Worm (Caenorhabditis elegans): ENCODE results near the gene R144.6.
A peak's percentile ranks its signal among the peaks of the same experiment; 100 is the strongest.

Gene R144.6

ce11 chrIII:5004621-5005020 is at the start of gene R144.6:
Gene R144.6 (minus strand): TSS chrIII:5004721.
- TF ChIP-seq nhr-12 (tag; optimal IDR thresholded peaks at IDR 0.05) (no peak), unc-62 (GFP tag; optimal IDR thresholded peaks at IDR 0.05) (no peak), sma-3 (GFP tag; optimal IDR thresholded peaks at IDR 0.05) (no peak), elt-3 (tag; optimal IDR thresholded peaks at IDR 0.05) (no peak), ZK546.5 (tag; optimal IDR thresholded peaks at IDR 0.05) (no peak), fos-1 (tag; optimal IDR thresholded peaks at IDR 0.05) (no peak), alr-1 (tag; optimal IDR thresholded peaks at IDR 0.05) (no peak), lin-11 (tag; optimal IDR thresholded peaks at IDR 0.05) (no peak), egl-27 (tag; optimal IDR thresholded peaks at IDR 0.05) (no peak), aly-2 (tag; optimal IDR thresholded peaks at IDR 0.05) (no peak), nhr-77 (tag; optimal IDR thresholded peaks at IDR 0.05) (no peak), snpc-4 (tag; optimal IDR thresholded peaks at IDR 0.05) (no peak), zag-1 (tag; optimal IDR thresholded peaks at IDR 0.05) (no peak), sma-9 (GFP tag; optimal IDR thresholded peaks at IDR 0.05) (no peak), sma-9 (tag; optimal IDR thresholded peaks at IDR 0.05) (no peak)

- TF ChIP-seq ZK546.5 (tag; optimal IDR thresholded peaks at IDR 0.05): no peak
- no peak for TF ChIP-seq ceh-16 (tag; optimal IDR thresholded peaks at IDR 0.05)
- no peak for TF ChIP-seq nhr-25 (tag; optimal IDR thresholded peaks at IDR 0.05)
- TF ChIP-seq ztf-1 (GFP tag; conservative IDR thresholded peaks at IDR 0.05): no peak
- TF ChIP-seq unc-39 (tag; optimal IDR thresholded peaks at IDR 0.05): no peak
- TF ChIP-seq mbf-1 (tag; optimal IDR thresholded peaks at IDR 0.05): no peak
- TF ChIP-seq gmeb-1 (tag; optimal IDR thresholded peaks at IDR 0.05): no peak
- TF ChIP-seq nhr-11 (tag; optimal IDR thresholded peaks at IDR 0.05): no peak
- TF ChIP-seq fos-1 (tag; optimal IDR thresholded peaks at IDR 0.05): no peak
- TF ChIP-seq mab-5 (tag; optimal IDR thresholded peaks at IDR 0.05): no peak
- no peak for TF ChIP-seq sma-3 (GFP tag; optimal IDR thresholded peaks at IDR 0.05)
- TF ChIP-seq dmd-4 (tag; optimal IDR thresholded peaks at IDR 0.05): no peak
- no peak for TF ChIP-seq nhr-237 (tag; optimal IDR thresholded peaks at IDR 0.05)
- no peak for TF ChIP-seq lin-39 (tag; optimal IDR thresholded peaks at IDR 0.05)
Measured at ce11 chrIII:5053541-5053940, 49.0 kb upstream of the R144.6 start, which contains the start of gene C45G9.8. Gene C45G9.8 (minus strand): TSS chrIII:5053641.

ce11 chrIII:5051949-5052348 is 47.4 kb upstream of the R144.6 start, which contains the start of gene C45G9.15:
Gene C45G9.15 (minus strand): TSS chrIII:5052049.
- TF ChIP-seq snpc-4 (tag; optimal IDR thresholded peaks at IDR 0.05): no peak
- TF ChIP-seq nhr-11 (tag; optimal IDR thresholded peaks at IDR 0.05): no peak
- TF ChIP-seq ztf-11 (tag; optimal IDR thresholded peaks at IDR 0.05): no peak
- no peak for TF ChIP-seq unc-55 (GFP tag; optimal IDR thresholded peaks at IDR 0.05)
- TF ChIP-seq mab-5 (tag; optimal IDR thresholded peaks at IDR 0.05): no peak
- no peak for TF ChIP-seq ztf-4 (tag; optimal IDR thresholded peaks at IDR 0.05)
- TF ChIP-seq lin-11 (tag; optimal IDR thresholded peaks at IDR 0.05): no peak
- TF ChIP-seq ztf-1 (GFP tag; conservative IDR thresholded peaks at IDR 0.05): no peak
- TF ChIP-seq aly-2 (tag; optimal IDR thresholded peaks at IDR 0.05): no peak
- no peak for TF ChIP-seq nhr-237 (tag; optimal IDR thresholded peaks at IDR 0.05)
- no peak for TF ChIP-seq alr-1 (tag; optimal IDR thresholded peaks at IDR 0.05)
- no peak for TF ChIP-seq ama-1 (optimal IDR thresholded peaks at IDR 0.05)
- TF ChIP-seq lin-39 (tag; optimal IDR thresholded peaks at IDR 0.05): no peak
- TF ChIP-seq nhr-6 (tag; optimal IDR thresholded peaks at IDR 0.05): no peak

DNA sequence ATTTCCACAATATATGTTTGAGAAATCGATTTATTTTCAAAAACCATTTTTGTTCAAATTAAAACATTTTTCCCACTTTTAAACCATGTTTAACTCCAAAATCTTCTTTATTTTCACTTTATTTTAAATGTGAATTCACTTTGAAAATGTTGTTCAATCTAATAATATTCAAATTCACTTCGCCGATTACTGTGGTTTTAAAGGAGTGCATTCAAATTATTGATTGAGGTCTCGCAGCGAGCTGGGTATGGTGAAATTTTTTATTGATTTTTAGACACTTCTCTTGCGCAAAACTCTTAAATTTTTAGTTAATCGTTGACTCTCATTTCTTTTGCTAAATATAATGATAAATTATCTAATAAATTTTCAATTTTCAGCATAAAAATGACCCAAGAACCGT is 43.2 kb upstream of the R144.6 start, which contains the start of gene C45G9.5:
Gene C45G9.5 (plus strand): TSS at position 378 of the 400 bp plus-strand sequence.
- TF ChIP-seq ZK546.5 (tag; optimal IDR thresholded peaks at IDR 0.05): no peak
- TF ChIP-seq elt-1 (tag; optimal IDR thresholded peaks at IDR 0.05): no peak
- TF ChIP-seq lsy-2 (tag; optimal IDR thresholded peaks at IDR 0.05): no peak
- no peak for TF ChIP-seq peb-1 (tag; optimal IDR thresholded peaks at IDR 0.05)
- TF ChIP-seq ceh-82 (tag; optimal IDR thresholded peaks at IDR 0.05): no peak
- no peak for TF ChIP-seq mdl-1 (tag; optimal IDR thresholded peaks at IDR 0.05)
- no peak for TF ChIP-seq R02D3.7 (tag; optimal IDR thresholded peaks at IDR 0.05)
- no peak for TF ChIP-seq ceh-16 (tag; optimal IDR thresholded peaks at IDR 0.05)
- TF ChIP-seq zag-1 (tag; optimal IDR thresholded peaks at IDR 0.05): no peak
- no peak for TF ChIP-seq dmd-4 (tag; optimal IDR thresholded peaks at IDR 0.05)
- no peak for TF ChIP-seq lin-39 (tag; optimal IDR thresholded peaks at IDR 0.05)

DNA sequence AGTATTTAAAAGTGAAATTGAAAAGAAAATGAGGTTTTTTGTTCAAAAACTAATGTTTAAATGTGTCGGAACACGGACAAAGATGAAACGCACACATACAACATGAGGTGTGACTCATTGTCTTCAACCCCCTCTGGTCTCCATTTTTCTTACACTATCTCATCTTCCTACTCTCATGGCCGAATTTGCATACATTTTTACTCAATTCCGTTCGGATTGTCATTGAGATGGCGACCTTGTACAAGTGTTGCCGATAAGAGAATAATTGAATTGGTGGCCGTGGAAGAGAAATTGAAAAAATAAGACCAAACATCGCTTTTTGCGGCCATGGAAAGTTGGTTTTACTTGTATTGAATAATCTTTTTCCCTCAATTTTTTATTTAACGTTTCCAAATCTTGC is 42.7 kb upstream of the R144.6 start, which contains the start of gene txbp-3:
Gene txbp-3 (minus strand): TSS at position 285 of the 400 bp plus-strand sequence.
- TF ChIP-seq nhr-129 (tag; optimal IDR thresholded peaks at IDR 0.05) (peak; percentile 28), sem-4 (tag; optimal IDR thresholded peaks at IDR 0.05) (peak; percentile 17), snpc-4 (tag; optimal IDR thresholded peaks at IDR 0.05) (peak; percentile 5), elt-3 (tag; optimal IDR thresholded peaks at IDR 0.05) (no peak), ceh-16 (tag; optimal IDR thresholded peaks at IDR 0.05) (peak; percentile 40), gmeb-1 (tag; optimal IDR thresholded peaks at IDR 0.05) (peak; percentile 3), F13H6.1 (tag; optimal IDR thresholded peaks at IDR 0.05) (peak; percentile 36), sma-3 (GFP tag; optimal IDR thresholded peaks at IDR 0.05) (no peak), C34F6.9 (tag; optimal IDR thresholded peaks at IDR 0.05) (peak; percentile 71), dmd-4 (tag; optimal IDR thresholded peaks at IDR 0.05) (no peak), sma-9 (GFP tag; optimal IDR thresholded peaks at IDR 0.05) (peak; percentile 41), sma-9 (tag; optimal IDR thresholded peaks at IDR 0.05) (no peak), lin-13 (GFP tag; optimal IDR thresholded peaks at IDR 0.05) (peak; percentile 60), crh-2 (tag; optimal IDR thresholded peaks at IDR 0.05) (peak; percentile 70), lsy-2 (tag; optimal IDR thresholded peaks at IDR 0.05) (peak in 1 of 2 experiments; percentile 52), unc-55 (GFP tag; optimal IDR thresholded peaks at IDR 0.05) (peak; percentile 74), ama-1 (optimal IDR thresholded peaks at IDR 0.05) (no peak), nhr-25 (tag; optimal IDR thresholded peaks at IDR 0.05) (peak; percentile 79), fos-1 (tag; optimal IDR thresholded peaks at IDR 0.05) (peak; percentile 99)

Measured in whole organism, L2 larva.